Worm (Caenorhabditis elegans) whole organism, late embryonic: ENCODE data around the gene srbc-10.

Source experiments
- F13H6.1 ChIP-seq: sonication (generic microtip); optimal IDR thresholded peaks from 2 replicates; lab custom pipeline; 2016; ENCODE audit warnings: missing genetic modification characterization, missing compliant biosample characterization
- ceh-14 ChIP-seq: sonication (generic microtip); optimal IDR thresholded peaks from 2 replicates; lab custom pipeline; 2016; ENCODE audit warnings: missing genotype, missing genetic modification characterization, missing compliant biosample characterization
- ceh-18 ChIP-seq: sonication (generic microtip); optimal IDR thresholded peaks from 2 replicates; lab custom pipeline; 2016; ENCODE audit warnings: missing genetic modification characterization, missing compliant biosample characterization
- ceh-30 ChIP-seq: fragments of 150-350 bp; optimal IDR thresholded peaks from 2 replicates; lab custom pipeline; 2014; ENCODE audit warnings: missing biosample characterization, missing genetic modification characterization
- ceh-34 ChIP-seq: sonication (generic microtip); optimal IDR thresholded peaks from 2 replicates; lab custom pipeline; 2016; ENCODE audit warnings: mild to moderate bottlenecking, missing genetic modification characterization, missing compliant biosample characterization
- elt-4 ChIP-seq: sonication (generic microtip); optimal IDR thresholded peaks from 2 replicates; lab custom pipeline; 2016; ENCODE audit warnings: missing genetic modification characterization, missing compliant biosample characterization
- ets-4 ChIP-seq: sonication (generic microtip); optimal IDR thresholded peaks from 2 replicates; lab custom pipeline; 2016; ENCODE audit warnings: missing genetic modification characterization, missing compliant biosample characterization
- hlh-13 ChIP-seq: fragments of 200-800 bp; sonication (Bioruptor generic); optimal IDR thresholded peaks from 2 replicates; lab custom pipeline; 2018; ENCODE audit warnings: mild to moderate bottlenecking, missing genetic modification characterization, missing compliant biosample characterization
- hlh-30 ChIP-seq: sonication (generic microtip); optimal IDR thresholded peaks from 2 replicates; lab custom pipeline; 2017; ENCODE audit warnings: antibody characterized with exemption, missing genetic modification characterization, missing compliant biosample characterization; ENCODE audit not compliant: insufficient read depth
- pha-4 ChIP-seq: fragments of 150-350 bp; optimal IDR thresholded peaks from 2 replicates; lab custom pipeline; 2018; ENCODE audit warnings: missing biosample characterization, missing genetic modification reagents, missing genetic modification characterization
- pqm-1 ChIP-seq: sonication (generic microtip); optimal IDR thresholded peaks from 2 replicates; lab custom pipeline; 2016; ENCODE audit warnings: missing genetic modification characterization, missing compliant biosample characterization
- sox-2 ChIP-seq: fragments of 200-800 bp; sonication (Bioruptor generic); IDR thresholded peaks from 2 replicates; pipeline ENCODE4 v1.3.6; 2022; ENCODE audit warnings: missing genetic modification reagents, missing genetic modification characterization, missing compliant biosample characterization
- unc-86 ChIP-seq: sonication (generic microtip); optimal IDR thresholded peaks from 2 replicates; lab custom pipeline; 2016; ENCODE audit warnings: missing genetic modification characterization, missing compliant biosample characterization

ce11 chrV:7525695-7526094 lies 32.9 kb upstream of the srbc-10 start, which contains the start of gene C54F6.18:
- TF ChIP-seq unc-86 (no peak), pqm-1 (no peak), ets-4 (no peak), ceh-14 (no peak), sox-2 (GFP tag; lab: Robert Waterston, UW) (no peak), hlh-30 (no peak), F13H6.1 (tag; lab: Kevin White, UChicago) (no peak), elt-4 (tag; lab: Kevin White, UChicago) (no peak), ceh-34 (no peak), pha-4 (tag; lab: Kevin White, UChicago) (no peak), ceh-30 (tag; lab: Kevin White, UChicago) (no peak), hlh-13 (GFP tag; lab: Kevin White, UChicago) (no peak), ceh-18 (tag; lab: Kevin White, UChicago) (no peak)
